Fruit fly (Drosophila melanogaster) whole organism, embryonic: ENCODE results near the gene Ilp6.
A peak's percentile ranks its signal among the peaks of the same experiment; 100 is the strongest.

Experiments used
- BtbVII ChIP-seq: fragments of 200-800 bp; sonication (Bioruptor generic); optimal IDR thresholded peaks from 3 replicates; lab custom pipeline; 2017; ENCODE audit warnings: missing biosample characterization, mild to moderate bottlenecking, missing genetic modification characterization
- CG10321 ChIP-seq: fragments of 200-800 bp; sonication (Bioruptor generic); IDR thresholded peaks from 2 replicates; pipeline ENCODE4 v1.3.6; 2022; ENCODE audit warnings: missing biosample characterization, missing genetic modification characterization
- CG13296 ChIP-seq: fragments of 200-800 bp; sonication (Bioruptor generic); optimal IDR thresholded peaks from 3 replicates; lab custom pipeline; 2018; ENCODE audit warnings: missing biosample characterization, mild to moderate bottlenecking, missing genetic modification characterization
- CG13894 ChIP-seq: fragments of 200-800 bp; sonication (Bioruptor generic); optimal IDR thresholded peaks from 3 replicates; lab custom pipeline; 2018; ENCODE audit warnings: missing biosample characterization, mild to moderate bottlenecking, missing genetic modification characterization, moderate library complexity
- CG14050 ChIP-seq: fragments of 200-800 bp; sonication (Bioruptor generic); IDR thresholded peaks from 3 replicates; pipeline ENCODE4 v1.3.6; 2022; ENCODE audit warnings: missing biosample characterization, missing genetic modification characterization
- CG15011 ChIP-seq: fragments of 200-800 bp; sonication (Bioruptor generic); optimal IDR thresholded peaks from 3 replicates; lab custom pipeline; 2018; ENCODE audit warnings: missing biosample characterization, mild to moderate bottlenecking, missing genetic modification characterization
- CG17361 ChIP-seq: fragments of 200-800 bp; sonication (Bioruptor generic); IDR thresholded peaks from 3 replicates; pipeline ENCODE4 v1.3.6; 2022; ENCODE audit warnings: missing biosample characterization, missing genetic modification characterization
- CG1792 ChIP-seq: fragments of 200-800 bp; sonication (Bioruptor generic); optimal IDR thresholded peaks from 2 replicates; lab custom pipeline; 2016; ENCODE audit warnings: missing biosample characterization, missing genetic modification characterization
- CG1832 ChIP-seq: fragments of 200-800 bp; sonication (Bioruptor generic); optimal IDR thresholded peaks from 2 replicates; lab custom pipeline; 2017; ENCODE audit warnings: missing biosample characterization, mild to moderate bottlenecking, missing genetic modification characterization, inconsistent platforms
- CG2199 ChIP-seq: fragments of 200-800 bp; sonication (Bioruptor generic); IDR thresholded peaks from 3 replicates; pipeline ENCODE4 v1.3.6; 2022; ENCODE audit warnings: missing biosample characterization, missing genetic modification characterization
- CG31365 ChIP-seq: fragments of 200-800 bp; sonication (Bioruptor generic); optimal IDR thresholded peaks from 2 replicates; lab custom pipeline; 2018; ENCODE audit warnings: missing biosample characterization, mild to moderate bottlenecking, missing genetic modification characterization
- CG32767 ChIP-seq: fragments of 200-800 bp; sonication (Bioruptor generic); IDR thresholded peaks from 2 replicates; pipeline ENCODE4 v1.3.6; 2022; ENCODE audit warnings: missing biosample characterization, missing genetic modification characterization
- CG32772 ChIP-seq: fragments of 200-800 bp; sonication (Bioruptor generic); IDR thresholded peaks from 2 replicates; pipeline ENCODE4 v1.3.6; 2022; ENCODE audit warnings: missing biosample characterization, missing genetic modification characterization
- CG42726 ChIP-seq: fragments of 200-800 bp; sonication (Bioruptor generic); IDR thresholded peaks from 2 replicates; pipeline ENCODE4 v1.3.6; 2022; ENCODE audit warnings: missing biosample characterization, missing genetic modification characterization; ENCODE audit not compliant: partially characterized antibody
- CG43689 ChIP-seq: fragments of 200-800 bp; sonication (Bioruptor generic); IDR thresholded peaks from 2 replicates; pipeline ENCODE4 v1.3.6; 2022; ENCODE audit warnings: missing biosample characterization, missing genetic modification characterization
- CG7786 ChIP-seq: fragments of 200-800 bp; sonication (Bioruptor generic); optimal IDR thresholded peaks from 2 replicates; lab custom pipeline; 2016; ENCODE audit warnings: missing biosample characterization, missing genetic modification characterization
- CG9727 ChIP-seq: fragments of 200-800 bp; sonication (Bioruptor generic); optimal IDR thresholded peaks from 3 replicates; lab custom pipeline; 2017; ENCODE audit warnings: missing biosample characterization, mild to moderate bottlenecking, missing genetic modification characterization
- Doc3 ChIP-seq: fragments of 200-800 bp; sonication (Bioruptor generic); IDR thresholded peaks from 3 replicates; pipeline ENCODE4 v1.3.6; 2022; ENCODE audit warnings: missing biosample characterization, missing genetic modification characterization; ENCODE audit not compliant: partially characterized antibody
- Hr78 ChIP-seq, 2 experiments: fragments of 200-800 bp in 1 of 2; fragments of >200 bp in 1 of 2; sonication (Bioruptor generic) in 1 of 2; optimal IDR thresholded peaks; 2 replicates each; lab custom pipeline; 2017 to 2019; ENCODE audit warnings: missing biosample characterization in 2 of 2, missing genetic modification characterization in 2 of 2, mild to moderate bottlenecking in 1 of 2, moderate library complexity in 1 of 2
- Side ChIP-seq: fragments of 200-800 bp; sonication (Bioruptor generic); optimal IDR thresholded peaks from 2 replicates; lab custom pipeline; 2016; ENCODE audit warnings: missing biosample characterization, missing genetic modification characterization
- TFAM ChIP-seq: fragments of 200-800 bp; sonication (Bioruptor generic); optimal IDR thresholded peaks from 2 replicates; lab custom pipeline; 2017; ENCODE audit warnings: missing biosample characterization, missing genetic modification characterization, inconsistent platforms
- Tbp ChIP-seq: fragments of >200 bp; optimal IDR thresholded peaks from 2 replicates; lab custom pipeline; 2018; ENCODE audit warnings: missing biosample characterization, missing genetic modification characterization
- YL-1 ChIP-seq: fragments of 200-800 bp; sonication (Bioruptor generic); optimal IDR thresholded peaks from 3 replicates; lab custom pipeline; 2017; ENCODE audit warnings: missing biosample characterization, mild to moderate bottlenecking, missing genetic modification characterization
- ab ChIP-seq: fragments of 200-800 bp; sonication (Bioruptor generic); optimal IDR thresholded peaks from 2 replicates; lab custom pipeline; 2016; ENCODE audit warnings: missing biosample characterization, missing genetic modification characterization
- abd-A ChIP-seq: fragments of 200-800 bp; sonication (Bioruptor generic); optimal IDR thresholded peaks from 3 replicates; lab custom pipeline; 2019; ENCODE audit warnings: missing biosample characterization, mild to moderate bottlenecking, missing genetic modification characterization, moderate library complexity
- ara ChIP-seq: fragments of 200-800 bp; sonication (Bioruptor generic); IDR thresholded peaks from 2 replicates; pipeline ENCODE4 v1.3.6; 2022; ENCODE audit warnings: missing biosample characterization, missing genetic modification characterization
- ash1 ChIP-seq: fragments of 200-800 bp; sonication (Bioruptor generic); optimal IDR thresholded peaks from 2 replicates; lab custom pipeline; 2018; ENCODE audit warnings: missing biosample characterization, mild to moderate bottlenecking, missing genetic modification characterization
- br ChIP-seq: fragments of >200 bp; optimal IDR thresholded peaks from 2 replicates; lab custom pipeline; 2017
- cato ChIP-seq: fragments of 200-800 bp; sonication (Bioruptor generic); optimal IDR thresholded peaks from 2 replicates; lab custom pipeline; 2016; ENCODE audit warnings: missing biosample characterization, missing genetic modification characterization, borderline replicate concordance
- croc ChIP-seq: fragments of 200-800 bp; sonication (Bioruptor generic); conservative IDR thresholded peaks from 3 replicates; pipeline ENCODE4 v1.3.6; 2022; ENCODE audit warnings: missing biosample characterization, missing genetic modification characterization
- ems ChIP-seq: fragments of 200-800 bp; sonication (Bioruptor generic); optimal IDR thresholded peaks from 3 replicates; lab custom pipeline; 2016; ENCODE audit warnings: missing biosample characterization, missing genetic modification characterization
- fd102C ChIP-seq: fragments of 200-800 bp; sonication (Bioruptor generic); optimal IDR thresholded peaks from 2 replicates; lab custom pipeline; 2018; ENCODE audit warnings: missing biosample characterization, mild to moderate bottlenecking, missing genetic modification characterization, moderate library complexity
- gem ChIP-seq: fragments of 200-800 bp; sonication (Bioruptor generic); optimal IDR thresholded peaks from 2 replicates; lab custom pipeline; 2019; ENCODE audit warnings: missing biosample characterization, mild to moderate bottlenecking, missing genetic modification characterization, moderate library complexity
- gro ChIP-seq: fragments of 200-800 bp; sonication (Bioruptor generic); optimal IDR thresholded peaks from 2 replicates; lab custom pipeline; 2016; ENCODE audit warnings: missing biosample characterization, missing genetic modification characterization
- gsb ChIP-seq: fragments of 200-800 bp; sonication (Bioruptor generic); IDR thresholded peaks from 2 replicates; pipeline ENCODE4 v1.3.6; 2022; ENCODE audit warnings: missing biosample characterization, missing genetic modification characterization
- gt ChIP-seq: fragments of 200-800 bp; sonication (Bioruptor generic); IDR thresholded peaks from 2 replicates; pipeline ENCODE4 v1.3.6; 2022; ENCODE audit warnings: missing biosample characterization, missing genetic modification characterization
- ham ChIP-seq: fragments of 200-800 bp; sonication (Bioruptor generic); IDR thresholded peaks from 2 replicates; pipeline ENCODE4 v1.3.6; 2022; ENCODE audit warnings: missing biosample characterization, missing genetic modification characterization
- hth ChIP-seq: fragments of >200 bp; optimal IDR thresholded peaks from 2 replicates; lab custom pipeline; 2017; ENCODE audit warnings: inconsistent platforms
- inv ChIP-seq: fragments of 200-800 bp; sonication (Bioruptor generic); IDR thresholded peaks from 2 replicates; pipeline ENCODE4 v1.3.6; 2022; ENCODE audit warnings: missing biosample characterization, missing genetic modification characterization; ENCODE audit not compliant: partially characterized antibody
- lov ChIP-seq, 2 experiments: fragments of 200-800 bp in 1 of 2; fragments of >200 bp in 1 of 2; sonication (Bioruptor generic) in 1 of 2; IDR thresholded peaks in 1 of 2; optimal IDR thresholded peaks in 1 of 2; 2 replicates in 1 of 2; 3 replicates in 1 of 2; pipeline versions ENCODE4 v1.3.6 to Lab custom; 2017 to 2022; ENCODE audit warnings: missing biosample characterization in 1 of 2, missing genetic modification characterization in 1 of 2
- p53 ChIP-seq: fragments of 200-800 bp; sonication (Bioruptor generic); optimal IDR thresholded peaks from 2 replicates; lab custom pipeline; 2016; ENCODE audit warnings: missing biosample characterization, missing genetic modification characterization
- pb ChIP-seq: fragments of 200-800 bp; sonication (Bioruptor generic); optimal IDR thresholded peaks from 3 replicates; lab custom pipeline; 2016; ENCODE audit warnings: missing biosample characterization, missing genetic modification characterization
- phol ChIP-seq: fragments of 200-800 bp; sonication (Bioruptor generic); optimal IDR thresholded peaks from 3 replicates; lab custom pipeline; 2018; ENCODE audit warnings: missing biosample characterization, mild to moderate bottlenecking, missing genetic modification characterization, moderate library complexity
- prd ChIP-seq, 3 experiments: fragments of >200 bp in 2 of 3; fragments of 200-800 bp in 1 of 3; sonication (Bioruptor generic) in 1 of 3; optimal IDR thresholded peaks in 2 of 3; IDR thresholded peaks in 1 of 3; 2 replicates in 2 of 3; 3 replicates in 1 of 3; pipeline versions ENCODE4 v1.3.6 to Lab custom; 2017 to 2022; ENCODE audit warnings: missing biosample characterization in 1 of 3, missing genetic modification characterization in 1 of 3
- pum ChIP-seq: fragments of 200-800 bp; sonication (Bioruptor generic); optimal IDR thresholded peaks from 2 replicates; lab custom pipeline; 2016; ENCODE audit warnings: missing biosample characterization, missing genetic modification characterization
- slp2 ChIP-seq: fragments of 200-800 bp; sonication (Bioruptor generic); optimal IDR thresholded peaks from 2 replicates; lab custom pipeline; 2016; ENCODE audit warnings: missing biosample characterization, missing genetic modification characterization
- so ChIP-seq: fragments of 200-800 bp; sonication (Bioruptor generic); IDR thresholded peaks from 3 replicates; pipeline ENCODE4 v1.3.6; 2022; ENCODE audit warnings: missing biosample characterization, missing genetic modification characterization
- wek ChIP-seq: fragments of 200-800 bp; sonication (Bioruptor generic); optimal IDR thresholded peaks from 3 replicates; lab custom pipeline; 2018; ENCODE audit warnings: missing biosample characterization, mild to moderate bottlenecking, missing genetic modification characterization, moderate library complexity

Ilp6 gene

dm6 chrX:2293294-2293988 lies 41.0 kb downstream of the Ilp6 start, which contains the start of gene CG2865 (continued):
- TF ChIP-seq Doc3 (GFP tag; lab: Robert Waterston, UW) (no peak), CG9727 (GFP tag; lab: Kevin White, UChicago) (peak; percentile 93), CG43689 (GFP tag; lab: Robert Waterston, UW) (peak; percentile 64), ems (peak; percentile 77), CG1832 (GFP tag; lab: Kevin White, UChicago) (no peak), CG42726 (GFP tag; lab: Robert Waterston, UW) (peak; percentile 57; the same call in 1 of the 2 replicates), lov (optimal IDR thresholded peaks at IDR 0.05; lab: Kevin White, UChicago) (no peak), lov (GFP tag; IDR thresholded peaks at IDR 0.05; lab: Robert Waterston, UW) (no peak), p53 (GFP tag; lab: Kevin White, UChicago) (peak; percentile 74), br (lab: Kevin White, UChicago) (no peak), BtbVII (GFP tag; lab: Kevin White, UChicago) (peak; percentile 97), CG7786 (GFP tag; lab: Kevin White, UChicago) (peak; percentile 91), ham (GFP tag; lab: Robert Waterston, UW) (0 out of 2 replicates have a peak, but pooled peaks have one; percentile 34), Tbp (no peak), TFAM (GFP tag; lab: Kevin White, UChicago) (peak; percentile 57), CG13894 (tag; lab: Kevin White, UChicago) (peak; percentile 96), CG14050 (GFP tag; lab: Robert Waterston, UW) (peak; percentile 78), CG15011 (GFP tag; lab: Kevin White, UChicago) (peak; percentile 94), hth (lab: Kevin White, UChicago) (no peak), CG1792 (GFP tag; lab: Kevin White, UChicago) (peak; percentile 82), gsb (GFP tag; lab: Robert Waterston, UW) (peak; percentile 69), phol (tag; lab: Kevin White, UChicago) (peak; percentile 92), croc (GFP tag; lab: Robert Waterston, UW) (peak; percentile 80), pb (peak; percentile 83), gem (tag; lab: Kevin White, UChicago) (peak; percentile 97), gt (GFP tag; lab: Robert Waterston, UW) (peak; percentile 48), CG2199 (GFP tag; lab: Robert Waterston, UW) (0 out of 3 replicates have a peak, but pooled peaks have one; percentile 35), slp2 (peak; percentile 85), wek (GFP tag; lab: Kevin White, UChicago) (peak; percentile 73), prd (optimal IDR thresholded peaks at IDR 0.05; lab: Kevin White, UChicago) (no peak), prd (GFP tag; IDR thresholded peaks at IDR 0.05; lab: Robert Waterston, UW) (peak; percentile 90), ash1 (GFP tag; lab: Kevin White, UChicago) (peak; percentile 17), abd-A (tag; lab: Kevin White, UChicago) (peak; percentile 96), CG32772 (GFP tag; lab: Robert Waterston, UW) (peak; percentile 80), CG13296 (GFP tag; lab: Kevin White, UChicago) (peak; percentile 98), YL-1 (peak; percentile 85), ab (GFP tag; lab: Kevin White, UChicago) (peak; percentile 82), Hr78 (GFP tag; optimal IDR thresholded peaks at IDR 0.05; lab: Kevin White, UChicago) (peak in 1 of 2 experiments; percentile 89), CG32767 (GFP tag; lab: Robert Waterston, UW) (peak; percentile 90), Side (GFP tag; lab: Kevin White, UChicago) (peak; percentile 92), CG10321 (peak; percentile 11; the same call in 1 of the 2 replicates), fd102C (GFP tag; lab: Kevin White, UChicago) (peak; percentile 57), CG31365 (peak; percentile 86), CG17361 (GFP tag; lab: Robert Waterston, UW) (peak; percentile 96), pum (peak; percentile 92), inv (GFP tag; lab: Robert Waterston, UW) (peak; percentile 20; the same call in 1 of the 2 replicates), ara (GFP tag; lab: Robert Waterston, UW) (peak; percentile 84), so (GFP tag; lab: Robert Waterston, UW) (peak; percentile 90), gro (GFP tag; lab: Kevin White, UChicago) (peak; percentile 94), cato (GFP tag; lab: Kevin White, UChicago) (peak; percentile 85)
